Worm (Caenorhabditis elegans) whole organism, L2 larva: ENCODE data around the gene F42C5.3.

Source experiments
- C34F6.9 ChIP-seq: fragments of 150-350 bp; optimal IDR thresholded peaks from 2 replicates; lab custom pipeline; 2014; ENCODE audit warnings: missing biosample characterization, missing genetic modification characterization
- F13H6.1 ChIP-seq: sonication (generic microtip); optimal IDR thresholded peaks from 2 replicates; lab custom pipeline; 2016; ENCODE audit warnings: missing genetic modification characterization, missing compliant biosample characterization
- R02D3.7 ChIP-seq: fragments of 150-350 bp; optimal IDR thresholded peaks from 2 replicates; lab custom pipeline; 2014; ENCODE audit warnings: missing biosample characterization, missing genetic modification characterization
- Y55F3AM.14 ChIP-seq: fragments of 200-800 bp; sonication (Bioruptor generic); optimal IDR thresholded peaks from 2 replicates; lab custom pipeline; 2018; ENCODE audit warnings: mild to moderate bottlenecking, missing genetic modification characterization, missing compliant biosample characterization
- ZK546.5 ChIP-seq: sonication (generic microtip); optimal IDR thresholded peaks from 2 replicates; lab custom pipeline; 2017; ENCODE audit warnings: missing biosample characterization, missing genetic modification characterization
- alr-1 ChIP-seq: fragments of 150-350 bp; optimal IDR thresholded peaks from 2 replicates; lab custom pipeline; 2014; ENCODE audit warnings: missing biosample characterization, missing genetic modification characterization
- ama-1 ChIP-seq: fragments of 150-350 bp; optimal IDR thresholded peaks from 2 replicates; lab custom pipeline; 2018; ENCODE audit warnings: inconsistent platforms
- blmp-1 ChIP-seq: sonication (generic microtip); optimal IDR thresholded peaks from 2 replicates; lab custom pipeline; 2017; ENCODE audit warnings: missing genetic modification characterization, mild to moderate bottlenecking, missing compliant biosample characterization, antibody characterized with exemption, moderate library complexity; ENCODE audit not compliant: insufficient read depth
- ceh-82 ChIP-seq: fragments of 150-350 bp; optimal IDR thresholded peaks from 2 replicates; lab custom pipeline; 2014; ENCODE audit warnings: missing biosample characterization, missing genetic modification characterization
- crh-2 ChIP-seq: sonication (generic microtip); optimal IDR thresholded peaks from 2 replicates; lab custom pipeline; 2017; ENCODE audit warnings: missing biosample characterization, missing genetic modification characterization
- dmd-4 ChIP-seq: sonication (generic microtip); optimal IDR thresholded peaks from 2 replicates; lab custom pipeline; 2017; ENCODE audit warnings: missing biosample characterization, missing genetic modification characterization
- egl-27 ChIP-seq: sonication (generic microtip); optimal IDR thresholded peaks from 3 replicates; lab custom pipeline; 2017; ENCODE audit warnings: missing biosample characterization, missing genetic modification reagents, missing genetic modification characterization
- elt-3 ChIP-seq: sonication (generic microtip); optimal IDR thresholded peaks from 2 replicates; lab custom pipeline; 2017; ENCODE audit warnings: missing biosample characterization, missing genetic modification characterization
- fos-1 ChIP-seq: fragments of 150-350 bp; optimal IDR thresholded peaks from 2 replicates; lab custom pipeline; 2014; ENCODE audit warnings: missing biosample characterization, missing genetic modification characterization
- gmeb-1 ChIP-seq: fragments of 150-350 bp; optimal IDR thresholded peaks from 2 replicates; lab custom pipeline; 2014; ENCODE audit warnings: missing biosample characterization, missing genetic modification characterization
- lin-11 ChIP-seq: fragments of 150-350 bp; sonication (generic microtip); optimal IDR thresholded peaks from 2 replicates; lab custom pipeline; 2014; ENCODE audit warnings: missing biosample characterization, missing genetic modification characterization, inconsistent platforms, mixed read lengths
- lin-13 ChIP-seq: fragments of 150-350 bp; optimal IDR thresholded peaks from 2 replicates; lab custom pipeline; 2014; ENCODE audit warnings: missing biosample characterization, missing genetic modification reagents, missing genetic modification characterization
- lin-39 ChIP-seq: fragments of 150-350 bp; optimal IDR thresholded peaks from 2 replicates; lab custom pipeline; 2014; ENCODE audit warnings: missing biosample characterization, missing genetic modification reagents, missing genetic modification characterization
- lsy-2 ChIP-seq, 2 experiments: fragments of 150-350 bp in 1 of 2; sonication (generic microtip) in 1 of 2; optimal IDR thresholded peaks; 2 replicates each; lab custom pipeline; 2014 to 2017; ENCODE audit warnings: missing biosample characterization in 2 of 2, missing genetic modification characterization in 2 of 2
- mab-5 ChIP-seq: fragments of 150-350 bp; optimal IDR thresholded peaks from 2 replicates; lab custom pipeline; 2014; ENCODE audit warnings: missing biosample characterization, missing genetic modification characterization
- mbf-1 ChIP-seq: sonication (generic microtip); optimal IDR thresholded peaks from 2 replicates; lab custom pipeline; 2017; ENCODE audit warnings: missing biosample characterization, missing genetic modification characterization
- mdl-1 ChIP-seq, 2 experiments: fragments of 150-350 bp in 1 of 2; sonication (generic microtip) in 1 of 2; optimal IDR thresholded peaks; 2 replicates each; lab custom pipeline; 2017; ENCODE audit warnings: missing biosample characterization in 2 of 2, missing genetic modification characterization in 2 of 2
- nhr-10 ChIP-seq: sonication (generic microtip); optimal IDR thresholded peaks from 2 replicates; lab custom pipeline; 2017; ENCODE audit warnings: missing biosample characterization, missing genetic modification characterization
- nhr-11 ChIP-seq: fragments of 150-350 bp; optimal IDR thresholded peaks from 2 replicates; lab custom pipeline; 2014; ENCODE audit warnings: missing biosample characterization, missing genetic modification characterization
- nhr-12 ChIP-seq: fragments of 150-350 bp; optimal IDR thresholded peaks from 2 replicates; lab custom pipeline; 2014; ENCODE audit warnings: missing biosample characterization, missing genetic modification characterization
- nhr-129 ChIP-seq: fragments of 150-350 bp; optimal IDR thresholded peaks from 2 replicates; lab custom pipeline; 2014; ENCODE audit warnings: missing biosample characterization, missing genetic modification characterization
- nhr-21 ChIP-seq: fragments of 150-350 bp; optimal IDR thresholded peaks from 2 replicates; lab custom pipeline; 2014; ENCODE audit warnings: missing biosample characterization, missing genetic modification characterization
- nhr-23 ChIP-seq: fragments of 150-350 bp; optimal IDR thresholded peaks from 2 replicates; lab custom pipeline; 2014; ENCODE audit warnings: missing biosample characterization, missing genetic modification reagents, missing genetic modification characterization
- nhr-237 ChIP-seq: fragments of 150-350 bp; optimal IDR thresholded peaks from 2 replicates; lab custom pipeline; 2014; ENCODE audit warnings: missing biosample characterization, missing genetic modification characterization
- nhr-25 ChIP-seq: fragments of 150-350 bp; sonication (generic microtip); optimal IDR thresholded peaks from 3 replicates; lab custom pipeline; 2014; ENCODE audit warnings: missing biosample characterization, missing genetic modification characterization
- nhr-6 ChIP-seq: fragments of 150-350 bp; optimal IDR thresholded peaks from 2 replicates; lab custom pipeline; 2014; ENCODE audit warnings: missing biosample characterization, missing genetic modification characterization
- peb-1 ChIP-seq: fragments of 150-350 bp; optimal IDR thresholded peaks from 2 replicates; lab custom pipeline; 2014; ENCODE audit warnings: missing biosample characterization, missing genetic modification characterization
- sem-4 ChIP-seq: fragments of 150-350 bp; optimal IDR thresholded peaks from 2 replicates; lab custom pipeline; 2014; ENCODE audit warnings: missing biosample characterization, missing genetic modification reagents, missing genetic modification characterization
- sma-3 ChIP-seq: sonication (generic microtip); optimal IDR thresholded peaks from 2 replicates; lab custom pipeline; 2016; ENCODE audit warnings: missing genetic modification reagents, missing genetic modification characterization, missing compliant biosample characterization
- sma-9 ChIP-seq, 2 experiments: fragments of 150-350 bp in 1 of 2; sonication (generic microtip) in 1 of 2; optimal IDR thresholded peaks; 2 replicates each; lab custom pipeline; 2014 to 2016; ENCODE audit warnings: missing genetic modification characterization in 2 of 2, mild to moderate bottlenecking in 1 of 2, missing biosample characterization in 1 of 2, missing compliant biosample characterization in 1 of 2, missing genetic modification reagents in 1 of 2, moderate library complexity in 1 of 2
- snpc-4 ChIP-seq: fragments of 150-350 bp; optimal IDR thresholded peaks from 2 replicates; lab custom pipeline; 2014; ENCODE audit warnings: missing biosample characterization, missing genetic modification characterization
- unc-55 ChIP-seq: fragments of 150-350 bp; sonication (generic microtip); optimal IDR thresholded peaks from 3 replicates; lab custom pipeline; 2014; ENCODE audit warnings: missing biosample characterization, missing genetic modification reagents, missing genetic modification characterization
- unc-62 ChIP-seq: fragments of 150-350 bp; optimal IDR thresholded peaks from 2 replicates; lab custom pipeline; 2014; ENCODE audit warnings: missing biosample characterization, missing genetic modification reagents, missing genetic modification characterization
- zag-1 ChIP-seq: fragments of 150-350 bp; optimal IDR thresholded peaks from 2 replicates; lab custom pipeline; 2014; ENCODE audit warnings: missing biosample characterization, missing genetic modification characterization
- ztf-1 ChIP-seq: fragments of 200-800 bp; sonication (Bioruptor generic); conservative IDR thresholded peaks from 2 replicates; pipeline ENCODE4 v1.3.6; 2022; ENCODE audit warnings: missing genetic modification characterization, missing compliant biosample characterization

Gene F42C5.3

ce11 chrIV:7318900-7319299 lies 31.5 kb upstream of the F42C5.3 start:
- peak in 1 of 2 experiments; percentile 14 for TF ChIP-seq lsy-2 (tag; optimal IDR thresholded peaks at IDR 0.05; lab: Kevin White, UChicago)
- TF ChIP-seq mbf-1 (tag; lab: Kevin White, UChicago) = no peak
- no peak for TF ChIP-seq peb-1 (tag; lab: Kevin White, UChicago)
- no peak for TF ChIP-seq ztf-1 (GFP tag; lab: Robert Waterston, UW)
- TF ChIP-seq nhr-11 (tag; lab: Kevin White, UChicago) = no peak
- TF ChIP-seq sma-9 (GFP tag; optimal IDR thresholded peaks at IDR 0.05; lab: Kevin White, UChicago) = peak; percentile 21
- TF ChIP-seq sma-9 (tag; optimal IDR thresholded peaks at IDR 0.05; lab: Kevin White, UChicago) = no peak
- TF ChIP-seq lin-39 (tag; lab: Kevin White, UChicago) = no peak
- no peak for TF ChIP-seq alr-1 (tag; lab: Kevin White, UChicago)
- no peak for TF ChIP-seq unc-62 (GFP tag; lab: Kevin White, UChicago)
- TF ChIP-seq mab-5 (tag; lab: Kevin White, UChicago) = peak; percentile 73
- TF ChIP-seq sma-3 = no peak
- TF ChIP-seq mdl-1 (tag; optimal IDR thresholded peaks at IDR 0.05; lab: Kevin White, UChicago) = peak in 1 of 2 experiments; percentile 6
- no peak for TF ChIP-seq egl-27 (tag; lab: Kevin White, UChicago)
- TF ChIP-seq snpc-4 (tag; lab: Kevin White, UChicago) = no peak

- TF ChIP-seq lsy-2 (tag; optimal IDR thresholded peaks at IDR 0.05; lab: Kevin White, UChicago) (peak in 1 of 2 experiments; percentile 43), nhr-25 (tag; lab: Kevin White, UChicago) (peak; percentile 47), blmp-1 (tag; lab: Kevin White, UChicago) (peak; percentile 19), lin-13 (GFP tag; lab: Kevin White, UChicago) (no peak), nhr-129 (tag; lab: Kevin White, UChicago) (peak; percentile 16), ceh-82 (no peak), sma-9 (GFP tag; optimal IDR thresholded peaks at IDR 0.05; lab: Kevin White, UChicago) (peak; percentile 16), sma-9 (tag; optimal IDR thresholded peaks at IDR 0.05; lab: Kevin White, UChicago) (no peak), nhr-6 (tag; lab: Kevin White, UChicago) (peak; percentile 5), C34F6.9 (tag; lab: Kevin White, UChicago) (peak; percentile 44), crh-2 (tag; lab: Kevin White, UChicago) (peak; percentile 1)
Observed at ce11 chrIV:7317829-7318529, 30.6 kb upstream of the F42C5.3 start.

ce11 chrIV:7316613-7317153 lies 29.3 kb upstream of the F42C5.3 start, which contains the start of gene F42C5.9:
Gene F42C5.9 (minus strand): TSS chrIV:7317103.
- TF ChIP-seq lin-39 (tag; lab: Kevin White, UChicago) (no peak), unc-55 (GFP tag; lab: Kevin White, UChicago) (no peak), gmeb-1 (tag; lab: Kevin White, UChicago) (peak; percentile 30), nhr-23 (tag; lab: Kevin White, UChicago) (no peak), sma-3 (peak; percentile 18), lsy-2 (tag; optimal IDR thresholded peaks at IDR 0.05; lab: Kevin White, UChicago) (peak in 1 of 2 experiments; percentile 19), ama-1 (lab: Kevin White, UChicago) (peak; percentile 61), sma-9 (GFP tag; optimal IDR thresholded peaks at IDR 0.05; lab: Kevin White, UChicago) (peak; percentile 2), sma-9 (tag; optimal IDR thresholded peaks at IDR 0.05; lab: Kevin White, UChicago) (no peak), fos-1 (tag; lab: Kevin White, UChicago) (peak; percentile 2), alr-1 (tag; lab: Kevin White, UChicago) (no peak), sem-4 (tag; lab: Kevin White, UChicago) (no peak), snpc-4 (tag; lab: Kevin White, UChicago) (peak; percentile 92), crh-2 (tag; lab: Kevin White, UChicago) (peak; percentile 35)

ce11 chrIV:7313962-7314361 lies 26.6 kb upstream of the F42C5.3 start:
- TF ChIP-seq sma-9 (GFP tag; optimal IDR thresholded peaks at IDR 0.05; lab: Kevin White, UChicago) (peak; percentile 30), sma-9 (tag; optimal IDR thresholded peaks at IDR 0.05; lab: Kevin White, UChicago) (no peak), zag-1 (tag; lab: Kevin White, UChicago) (no peak), ama-1 (lab: Kevin White, UChicago) (no peak), nhr-21 (tag; lab: Kevin White, UChicago) (no peak), Y55F3AM.14 (GFP tag; lab: Kevin White, UChicago) (no peak), sem-4 (tag; lab: Kevin White, UChicago) (peak; percentile 28), nhr-12 (tag; lab: Kevin White, UChicago) (no peak), dmd-4 (tag; lab: Kevin White, UChicago) (no peak), elt-3 (tag; lab: Kevin White, UChicago) (no peak), nhr-237 (no peak), lsy-2 (tag; optimal IDR thresholded peaks at IDR 0.05; lab: Kevin White, UChicago) (peak; percentile 0 to 83), ZK546.5 (tag; lab: Kevin White, UChicago) (no peak), ceh-82 (no peak), mbf-1 (tag; lab: Kevin White, UChicago) (no peak), egl-27 (tag; lab: Kevin White, UChicago) (no peak), lin-11 (tag; lab: Kevin White, UChicago) (peak; percentile 61), nhr-6 (tag; lab: Kevin White, UChicago) (no peak), nhr-11 (tag; lab: Kevin White, UChicago) (no peak), F13H6.1 (tag; lab: Kevin White, UChicago) (peak; percentile 36), blmp-1 (tag; lab: Kevin White, UChicago) (peak; percentile 26), nhr-10 (no peak), unc-55 (GFP tag; lab: Kevin White, UChicago) (peak; percentile 84), nhr-23 (tag; lab: Kevin White, UChicago) (no peak), snpc-4 (tag; lab: Kevin White, UChicago) (peak; percentile 43), lin-13 (GFP tag; lab: Kevin White, UChicago) (peak; percentile 52), mab-5 (tag; lab: Kevin White, UChicago) (no peak), nhr-25 (tag; lab: Kevin White, UChicago) (peak; percentile 54), R02D3.7 (tag; lab: Kevin White, UChicago) (no peak)
